Worm (Caenorhabditis elegans): ENCODE measurements around the gene eco-1.

The eco-1 gene

DNA sequence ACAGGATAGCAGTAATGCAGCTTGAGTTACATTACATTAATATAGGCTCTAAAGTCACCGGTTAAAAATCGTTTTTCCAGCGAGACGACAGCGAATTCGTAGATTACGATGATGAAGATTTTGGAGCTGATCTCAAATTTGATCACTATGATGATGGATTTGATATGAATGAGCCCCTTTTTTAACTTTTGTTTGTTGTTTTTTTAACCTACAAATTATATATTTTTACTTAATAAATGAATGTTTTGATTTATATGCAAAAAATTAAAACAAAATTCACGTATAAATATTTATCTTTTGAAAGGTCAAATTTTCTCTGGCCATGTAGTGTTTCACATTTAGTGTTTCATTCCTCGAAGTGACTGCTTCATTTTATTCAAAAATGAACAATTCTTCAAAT lies 15.5 kb downstream of the eco-1 start, which contains the start of gene F08F8.6:
TSS of gene F08F8.6 (plus strand) at position 301 of the 400 bp plus-strand sequence.
- no peak for TF ChIP-seq C34F6.9 (tag; optimal IDR thresholded peaks at IDR 0.05)
- no peak for TF ChIP-seq Y55F3AM.14 (GFP tag; optimal IDR thresholded peaks at IDR 0.05)

DNA sequence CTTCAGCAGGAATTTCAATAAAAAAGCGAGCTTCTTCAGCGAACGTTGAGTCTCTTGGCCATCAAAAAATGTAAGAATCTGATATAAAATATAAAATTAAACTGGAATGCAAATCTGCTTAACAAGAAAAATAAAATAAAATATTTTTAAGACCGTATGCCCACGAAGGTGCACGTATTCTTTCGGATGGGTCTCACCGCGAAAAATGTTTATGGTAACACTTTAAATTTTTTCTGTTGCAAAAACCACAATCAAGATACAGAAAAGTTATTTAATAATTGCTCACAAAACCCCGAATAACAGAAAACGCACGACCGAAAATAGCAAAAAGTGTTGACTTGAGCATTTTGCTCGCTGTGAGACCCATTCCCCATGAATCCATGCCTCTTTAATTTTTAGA lies 19.8 kb downstream of the eco-1 start:
- no peak for TF ChIP-seq unc-62 (GFP tag; optimal IDR thresholded peaks at IDR 0.05)
- TF ChIP-seq nhr-21 (tag; optimal IDR thresholded peaks at IDR 0.05): no peak
- TF ChIP-seq nhr-11 (tag; optimal IDR thresholded peaks at IDR 0.05): no peak
- no peak for TF ChIP-seq elt-1 (tag; optimal IDR thresholded peaks at IDR 0.05)
- TF ChIP-seq snpc-4 (tag; optimal IDR thresholded peaks at IDR 0.05): no peak
- no peak for TF ChIP-seq Y55F3AM.14 (GFP tag; optimal IDR thresholded peaks at IDR 0.05)
- no peak for TF ChIP-seq crh-2 (tag; optimal IDR thresholded peaks at IDR 0.05)

DNA sequence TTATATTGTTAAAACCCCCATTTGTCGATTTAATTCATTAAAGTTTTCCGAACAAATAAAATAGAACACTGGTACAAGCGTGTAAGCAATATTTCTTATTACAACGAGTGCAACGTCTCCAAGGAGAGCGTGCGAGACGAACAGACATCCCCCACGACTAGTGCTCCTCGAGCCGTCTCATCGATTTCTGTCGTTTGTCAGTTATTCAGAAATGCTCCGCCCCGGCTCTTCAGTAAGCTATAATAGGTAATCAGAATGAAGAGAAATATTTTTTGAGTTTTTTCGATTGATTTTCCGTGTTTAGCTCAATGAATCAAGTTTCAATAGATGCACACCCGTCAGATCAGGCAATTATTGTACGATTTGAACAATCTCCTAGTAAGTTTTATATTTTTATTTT lies 20.2 kb downstream of the eco-1 start, which contains the start of gene kap-1:
TSS of gene kap-1 (plus strand) at position 143 of the 400 bp plus-strand sequence.
- TF ChIP-seq egl-27 (tag; optimal IDR thresholded peaks at IDR 0.05) (peak; percentile 6), lsy-2 (tag; optimal IDR thresholded peaks at IDR 0.05) (peak in 1 of 2 experiments; percentile 48), ama-1 (optimal IDR thresholded peaks at IDR 0.05) (peak; percentile 1), C34F6.9 (tag; optimal IDR thresholded peaks at IDR 0.05) (peak; percentile 15), gmeb-1 (tag; optimal IDR thresholded peaks at IDR 0.05) (no peak), F13H6.1 (tag; optimal IDR thresholded peaks at IDR 0.05) (no peak), lin-39 (tag; optimal IDR thresholded peaks at IDR 0.05) (no peak), lin-11 (tag; optimal IDR thresholded peaks at IDR 0.05) (no peak)

DNA sequence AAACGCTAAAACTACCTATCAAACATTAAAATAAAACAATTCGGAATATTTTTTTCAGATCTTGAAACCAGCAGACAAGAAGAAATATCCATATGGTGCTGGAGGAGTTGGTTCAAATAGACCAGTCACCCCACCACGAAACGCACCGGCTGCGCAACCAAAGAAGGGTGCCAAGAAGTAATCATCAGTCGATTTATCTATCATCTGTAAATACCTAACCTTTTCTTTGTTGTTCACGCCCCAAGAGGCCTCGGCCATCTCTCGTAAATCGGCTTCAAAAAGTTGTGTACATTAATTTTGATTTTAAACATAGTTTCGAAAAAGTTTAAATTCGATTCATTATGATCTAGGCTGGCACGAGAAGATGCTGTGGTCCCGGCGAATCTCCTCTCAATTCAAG lies 20.9 kb downstream of the eco-1 start:
- TF ChIP-seq nhr-11 (tag; optimal IDR thresholded peaks at IDR 0.05) (no peak), F13H6.1 (tag; optimal IDR thresholded peaks at IDR 0.05) (no peak), lsy-2 (tag; optimal IDR thresholded peaks at IDR 0.05) (no peak), ceh-82 (tag; optimal IDR thresholded peaks at IDR 0.05) (no peak), ZK546.5 (tag; optimal IDR thresholded peaks at IDR 0.05) (no peak), skn-1 (tag; optimal IDR thresholded peaks at IDR 0.05) (no peak), nhr-77 (tag; optimal IDR thresholded peaks at IDR 0.05) (no peak), alr-1 (tag; optimal IDR thresholded peaks at IDR 0.05) (no peak), nhr-25 (tag; optimal IDR thresholded peaks at IDR 0.05) (no peak), elt-3 (tag; optimal IDR thresholded peaks at IDR 0.05) (no peak), Y55F3AM.14 (GFP tag; optimal IDR thresholded peaks at IDR 0.05) (no peak), unc-62 (GFP tag; optimal IDR thresholded peaks at IDR 0.05) (no peak), R02D3.7 (tag; optimal IDR thresholded peaks at IDR 0.05) (no peak), fos-1 (tag; optimal IDR thresholded peaks at IDR 0.05) (no peak), snpc-4 (tag; optimal IDR thresholded peaks at IDR 0.05) (no peak), lin-39 (tag; optimal IDR thresholded peaks at IDR 0.05) (no peak), nhr-23 (tag; optimal IDR thresholded peaks at IDR 0.05) (no peak), nhr-10 (tag; optimal IDR thresholded peaks at IDR 0.05) (no peak)

DNA sequence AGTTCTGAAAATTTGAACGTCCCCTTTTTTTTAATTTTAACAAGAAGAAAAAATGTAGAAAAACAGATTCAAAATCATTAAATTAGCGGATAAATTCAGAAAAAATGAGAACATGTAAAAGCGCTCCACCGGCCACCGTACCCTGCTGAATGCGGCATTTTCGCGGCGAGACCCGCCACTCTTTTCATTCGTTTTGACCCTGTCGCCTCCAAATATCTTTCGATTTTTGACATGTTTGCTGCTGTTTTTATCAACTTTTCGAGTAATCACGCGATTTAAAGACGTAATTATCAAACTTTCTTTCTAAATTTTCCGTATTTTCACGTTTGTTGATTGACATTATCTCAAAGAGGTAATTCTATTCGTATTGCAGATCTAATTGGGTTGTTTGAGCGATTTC lies 22.7 kb downstream of the eco-1 start, which contains the start of gene gsp-2:
TSS of gene gsp-2 (plus strand) at position 374 of the 400 bp plus-strand sequence.
- peak; percentile 29 for TF ChIP-seq nhr-25 (tag; optimal IDR thresholded peaks at IDR 0.05)
- TF ChIP-seq nhr-12 (tag; optimal IDR thresholded peaks at IDR 0.05): no peak
- no peak for TF ChIP-seq zag-1 (tag; optimal IDR thresholded peaks at IDR 0.05)
- TF ChIP-seq ama-1 (optimal IDR thresholded peaks at IDR 0.05): peak; percentile 58
- TF ChIP-seq blmp-1 (tag; optimal IDR thresholded peaks at IDR 0.05; ENCODE audit: insufficient read depth): peak; percentile 22
- peak; percentile 23 for TF ChIP-seq F13H6.1 (tag; optimal IDR thresholded peaks at IDR 0.05)
- TF ChIP-seq lin-13 (GFP tag; optimal IDR thresholded peaks at IDR 0.05): peak; percentile 75
- TF ChIP-seq lsy-2 (tag; optimal IDR thresholded peaks at IDR 0.05): peak; percentile 86 to 97
- no peak for TF ChIP-seq unc-62 (GFP tag; optimal IDR thresholded peaks at IDR 0.05)
- no peak for TF ChIP-seq mbf-1 (tag; optimal IDR thresholded peaks at IDR 0.05)
- TF ChIP-seq lin-11 (tag; optimal IDR thresholded peaks at IDR 0.05): peak; percentile 87
- peak; percentile 54 for TF ChIP-seq snpc-4 (tag; optimal IDR thresholded peaks at IDR 0.05)
- TF ChIP-seq nhr-129 (tag; optimal IDR thresholded peaks at IDR 0.05): peak; percentile 77
- peak; percentile 27 for TF ChIP-seq nhr-21 (tag; optimal IDR thresholded peaks at IDR 0.05)
- peak; percentile 51 for TF ChIP-seq sem-4 (tag; optimal IDR thresholded peaks at IDR 0.05)
- TF ChIP-seq ZK546.5 (tag; optimal IDR thresholded peaks at IDR 0.05): peak; percentile 86
- peak; percentile 43 for TF ChIP-seq Y55F3AM.14 (GFP tag; optimal IDR thresholded peaks at IDR 0.05)
- TF ChIP-seq sma-3 (GFP tag; optimal IDR thresholded peaks at IDR 0.05): peak; percentile 59
- no peak for TF ChIP-seq elt-3 (tag; optimal IDR thresholded peaks at IDR 0.05)
- peak; percentile 46 for TF ChIP-seq fos-1 (tag; optimal IDR thresholded peaks at IDR 0.05)
- TF ChIP-seq crh-2 (tag; optimal IDR thresholded peaks at IDR 0.05): peak; percentile 77
- TF ChIP-seq gmeb-1 (tag; optimal IDR thresholded peaks at IDR 0.05): peak; percentile 71
- no peak for TF ChIP-seq mdl-1 (tag; optimal IDR thresholded peaks at IDR 0.05)
- peak; percentile 42 for TF ChIP-seq ceh-16 (tag; optimal IDR thresholded peaks at IDR 0.05)
- TF ChIP-seq nhr-10 (tag; optimal IDR thresholded peaks at IDR 0.05): no peak
- peak; percentile 87 for TF ChIP-seq unc-55 (GFP tag; optimal IDR thresholded peaks at IDR 0.05)
- TF ChIP-seq C34F6.9 (tag; optimal IDR thresholded peaks at IDR 0.05): peak; percentile 81
- TF ChIP-seq sma-9 (GFP tag; optimal IDR thresholded peaks at IDR 0.05): peak; percentile 33
- TF ChIP-seq sma-9 (tag; optimal IDR thresholded peaks at IDR 0.05): no peak

Data from whole organism, L2 larva.